Worm (Caenorhabditis elegans) whole organism, L4 larva: Measurements from ENCODE around the gene tlp-1.

Source experiments
- D1046.2 ChIP-seq: fragments of 200-800 bp; sonication (Bioruptor generic); IDR thresholded peaks from 2 replicates; pipeline ENCODE4 v1.3.6; 2022; ENCODE audit warnings: missing genetic modification characterization, missing compliant biosample characterization
- ZK546.5 ChIP-seq, 2 experiments: sonication (generic microtip); optimal IDR thresholded peaks; 2 replicates each; lab custom pipeline; 2017; ENCODE audit warnings: missing biosample characterization in 2 of 2, missing genetic modification characterization in 2 of 2
- fkh-10 ChIP-seq: fragments of 150-350 bp; optimal IDR thresholded peaks from 2 replicates; lab custom pipeline; 2014; ENCODE audit warnings: missing biosample characterization, missing genetic modification reagents, missing genetic modification characterization
- hlh-11 ChIP-seq: fragments of 200-800 bp; sonication (Bioruptor generic); optimal IDR thresholded peaks from 2 replicates; lab custom pipeline; 2018; ENCODE audit warnings: mild to moderate bottlenecking, missing genetic modification characterization, missing compliant biosample characterization
- jun-1 ChIP-seq: fragments of 150-350 bp; optimal IDR thresholded peaks from 2 replicates; lab custom pipeline; 2014; ENCODE audit warnings: missing biosample characterization, missing genetic modification reagents, missing genetic modification characterization
- lir-3 ChIP-seq: sonication (generic microtip); optimal IDR thresholded peaks from 2 replicates; lab custom pipeline; 2016; ENCODE audit warnings: mild to moderate bottlenecking, missing genetic modification characterization, missing compliant biosample characterization
- mdt-29 ChIP-seq: fragments of 200-800 bp; sonication (Bioruptor generic); IDR thresholded peaks from 2 replicates; pipeline ENCODE4 v1.3.6; 2022; ENCODE audit warnings: missing genetic modification reagents, missing genetic modification characterization, missing compliant biosample characterization
- nhr-237 ChIP-seq: sonication (generic microtip); optimal IDR thresholded peaks from 2 replicates; lab custom pipeline; 2017; ENCODE audit warnings: missing biosample characterization, missing genetic modification characterization
- nhr-41 ChIP-seq: fragments of 200-800 bp; sonication (Bioruptor generic); IDR thresholded peaks from 2 replicates; pipeline ENCODE4 v1.3.6; 2022; ENCODE audit warnings: missing genetic modification reagents, missing genetic modification characterization, missing compliant biosample characterization
- snpc-4 ChIP-seq: fragments of 150-350 bp; optimal IDR thresholded peaks from 2 replicates; lab custom pipeline; 2014; ENCODE audit warnings: missing biosample characterization, missing genetic modification characterization
- ztf-11 ChIP-seq: fragments of 150-350 bp; optimal IDR thresholded peaks from 2 replicates; lab custom pipeline; 2014; ENCODE audit warnings: missing biosample characterization, missing genetic modification characterization

- TF ChIP-seq jun-1: no peak
- TF ChIP-seq snpc-4: no peak
- TF ChIP-seq fkh-10 (GFP tag; lab: Kevin White, UChicago): no peak
- no peak for TF ChIP-seq nhr-237 (tag; lab: Kevin White, UChicago)
- TF ChIP-seq hlh-11 (tag; lab: Kevin White, UChicago): no peak
- no peak for TF ChIP-seq mdt-29 (GFP tag; lab: Robert Waterston, UW)
- no peak for TF ChIP-seq lir-3 (tag; lab: Kevin White, UChicago)
- no peak for TF ChIP-seq ZK546.5 (tag; optimal IDR thresholded peaks at IDR 0.05; lab: Kevin White, UChicago)
- TF ChIP-seq D1046.2 (GFP tag; lab: Robert Waterston, UW): no peak
- no peak for TF ChIP-seq ztf-11
- no peak for TF ChIP-seq nhr-41
These were observed 9.3 kb downstream of the tlp-1 start for ce11 chrIV:13694600-13694999.
